Worm (Caenorhabditis elegans) whole organism, L1 larva: ENCODE results near the gene wago-4.

Source experiments
- egl-13 ChIP-seq: sonication (generic microtip); optimal IDR thresholded peaks from 2 replicates; lab custom pipeline; 2016; ENCODE audit warnings: missing genotype, missing genetic modification reagents, missing genetic modification characterization, missing compliant biosample characterization
- nhr-20 ChIP-seq: sonication (generic microtip); optimal IDR thresholded peaks from 2 replicates; lab custom pipeline; 2016; ENCODE audit warnings: mild to moderate bottlenecking, missing genetic modification characterization, missing compliant biosample characterization
- pqm-1 ChIP-seq: sonication (generic microtip); optimal IDR thresholded peaks from 3 replicates; lab custom pipeline; 2017; ENCODE audit warnings: missing biosample characterization, missing genetic modification characterization
- snpc-4 ChIP-seq: fragments of 150-350 bp; optimal IDR thresholded peaks from 2 replicates; lab custom pipeline; 2014; ENCODE audit warnings: missing biosample characterization, missing genetic modification characterization
- xbp-1 ChIP-seq: sonication (generic microtip); optimal IDR thresholded peaks from 2 replicates; lab custom pipeline; 2016; ENCODE audit warnings: missing genetic modification characterization, missing compliant biosample characterization

- no peak for TF ChIP-seq egl-13 (tag; lab: Kevin White, UChicago)
- TF ChIP-seq xbp-1: no peak
- no peak for TF ChIP-seq snpc-4 (tag; lab: Kevin White, UChicago)
- no peak for TF ChIP-seq pqm-1
- TF ChIP-seq nhr-20: no peak
Measured at ce11 chrII:12897361-12897760, 22.0 kb upstream of the wago-4 start.
